Worm (Caenorhabditis elegans) whole organism, L1 larva: ENCODE measurements around the gene cima-1.

Source experiments
- C04F5.9 ChIP-seq: sonication (generic microtip); optimal IDR thresholded peaks from 2 replicates; lab custom pipeline; 2016; ENCODE audit warnings: missing genetic modification characterization, missing compliant biosample characterization
- C34B4.2 ChIP-seq: sonication (generic microtip); optimal IDR thresholded peaks from 2 replicates; lab custom pipeline; 2017; ENCODE audit warnings: mild to moderate bottlenecking, missing genetic modification characterization, missing compliant biosample characterization
- Y116A8C.19 ChIP-seq: sonication (generic microtip); optimal IDR thresholded peaks from 2 replicates; lab custom pipeline; 2016; ENCODE audit warnings: missing compliant biosample characterization, missing genetic modification characterization, borderline replicate concordance
- alr-1 ChIP-seq: fragments of 200-800 bp; sonication (Bioruptor generic); optimal IDR thresholded peaks from 2 replicates; lab custom pipeline; 2018; ENCODE audit warnings: borderline replicate concordance, mild to moderate bottlenecking, missing genetic modification characterization, missing compliant biosample characterization
- ama-1 ChIP-seq: fragments of 150-350 bp; optimal IDR thresholded peaks from 2 replicates; lab custom pipeline; 2014
- blmp-1 ChIP-seq: fragments of 150-350 bp; optimal IDR thresholded peaks from 2 replicates; lab custom pipeline; 2014; ENCODE audit warnings: missing biosample characterization, missing genetic modification characterization
- ceh-82 ChIP-seq, 3 experiments: fragments of 150-350 bp in 1 of 3; sonication (generic microtip) in 2 of 3; optimal IDR thresholded peaks; 2 replicates each; lab custom pipeline; 2014 to 2017; ENCODE audit warnings: missing biosample characterization in 3 of 3, missing genetic modification characterization in 3 of 3
- ceh-88 ChIP-seq: fragments of 200-800 bp; sonication (Bioruptor generic); IDR thresholded peaks from 2 replicates; pipeline ENCODE4 v1.3.6; 2022; ENCODE audit warnings: missing genetic modification characterization, missing compliant biosample characterization
- ceh-90 ChIP-seq: sonication (generic microtip); optimal IDR thresholded peaks from 2 replicates; lab custom pipeline; 2016; ENCODE audit warnings: missing genetic modification characterization, missing compliant biosample characterization
- dpl-1 ChIP-seq, 3 experiments: fragments of 150-350 bp in 2 of 3; sonication (generic microtip) in 1 of 3; optimal IDR thresholded peaks; 2 replicates each; lab custom pipeline; 2014 to 2017; ENCODE audit warnings: missing biosample characterization in 3 of 3, missing genetic modification characterization in 3 of 3, missing genetic modification reagents in 3 of 3
- dsc-1 ChIP-seq: sonication (generic microtip); optimal IDR thresholded peaks from 2 replicates; lab custom pipeline; 2016; ENCODE audit warnings: mild to moderate bottlenecking, missing genetic modification characterization, missing compliant biosample characterization
- efl-1 ChIP-seq, 4 experiments: fragments of 150-350 bp; optimal IDR thresholded peaks in 3 of 4; peaks in 1 of 4; 1 replicate in 1 of 4; 2 replicates in 3 of 4; lab custom pipeline; 2014; ENCODE audit warnings: missing biosample characterization in 2 of 4, missing genetic modification characterization in 2 of 4, missing genetic modification reagents in 2 of 4
- efl-3 ChIP-seq: fragments of 200-800 bp; sonication (Bioruptor generic); optimal IDR thresholded peaks from 2 replicates; lab custom pipeline; 2018; ENCODE audit warnings: mild to moderate bottlenecking, missing genetic modification characterization, missing compliant biosample characterization
- egl-27 ChIP-seq, 2 experiments: fragments of 150-350 bp in 1 of 2; sonication (generic microtip); optimal IDR thresholded peaks; 3 replicates each; lab custom pipeline; 2017 to 2018; ENCODE audit warnings: missing biosample characterization in 2 of 2, missing genetic modification characterization in 2 of 2, missing genetic modification reagents in 2 of 2
- elt-2 ChIP-seq: sonication (generic microtip); optimal IDR thresholded peaks from 2 replicates; lab custom pipeline; 2016; ENCODE audit warnings: missing genetic modification characterization, mild to moderate bottlenecking, inconsistent platforms, missing compliant biosample characterization, missing genetic modification reagents
- elt-3 ChIP-seq, 6 experiments: fragments of 150-350 bp in 1 of 6; sonication (generic microtip); optimal IDR thresholded peaks; 2 replicates each; lab custom pipeline; 2017 to 2018; ENCODE audit warnings: missing biosample characterization in 6 of 6, missing genetic modification characterization in 6 of 6, inconsistent platforms in 1 of 6
- ets-5 ChIP-seq: fragments of 200-800 bp; sonication (Bioruptor generic); IDR thresholded peaks from 2 replicates; pipeline ENCODE4 v1.3.6; 2022; ENCODE audit warnings: missing genetic modification characterization, missing compliant biosample characterization
- fkh-10 ChIP-seq: sonication (generic microtip); optimal IDR thresholded peaks from 2 replicates; lab custom pipeline; 2017; ENCODE audit warnings: missing biosample characterization, missing genetic modification reagents, missing genetic modification characterization
- fkh-4 ChIP-seq: sonication (generic microtip); optimal IDR thresholded peaks from 2 replicates; lab custom pipeline; 2016; ENCODE audit warnings: missing compliant biosample characterization, missing genetic modification characterization, borderline replicate concordance
- fkh-8 ChIP-seq: sonication (generic microtip); optimal IDR thresholded peaks from 2 replicates; lab custom pipeline; 2016; ENCODE audit warnings: mild to moderate bottlenecking, missing genetic modification characterization, missing compliant biosample characterization
- grh-1 ChIP-seq: fragments of 200-800 bp; sonication (Bioruptor generic); IDR thresholded peaks from 2 replicates; pipeline ENCODE4 v1.3.6; 2022; ENCODE audit warnings: missing genetic modification reagents, missing genetic modification characterization, missing compliant biosample characterization
- hlh-4 ChIP-seq: sonication (generic microtip); optimal IDR thresholded peaks from 2 replicates; lab custom pipeline; 2016; ENCODE audit warnings: mild to moderate bottlenecking, missing genetic modification characterization, missing compliant biosample characterization
- isw-1 ChIP-seq: fragments of 200-800 bp; sonication (Bioruptor generic); IDR thresholded peaks from 2 replicates; pipeline ENCODE4 v1.3.6; 2022; ENCODE audit warnings: missing genetic modification characterization, missing compliant biosample characterization
- jun-1 ChIP-seq: fragments of 150-350 bp; optimal IDR thresholded peaks from 2 replicates; lab custom pipeline; 2014; ENCODE audit warnings: missing biosample characterization, missing genetic modification reagents, missing genetic modification characterization
- lin-13 ChIP-seq: fragments of 150-350 bp; optimal IDR thresholded peaks from 2 replicates; lab custom pipeline; 2014; ENCODE audit warnings: missing biosample characterization, missing genetic modification reagents, missing genetic modification characterization
- lin-39 ChIP-seq: fragments of 150-350 bp; optimal IDR thresholded peaks from 2 replicates; lab custom pipeline; 2014; ENCODE audit warnings: missing biosample characterization, missing genetic modification reagents, missing genetic modification characterization
- lsy-2 ChIP-seq, 2 experiments: fragments of 150-350 bp; optimal IDR thresholded peaks; 2 replicates each; lab custom pipeline; 2014; ENCODE audit warnings: missing biosample characterization in 2 of 2, missing genetic modification characterization in 2 of 2
- mab-9 ChIP-seq: fragments of 200-800 bp; sonication (Bioruptor generic); IDR thresholded peaks from 2 replicates; pipeline ENCODE4 v1.3.6; 2022; ENCODE audit warnings: missing genetic modification reagents, missing genetic modification characterization, missing compliant biosample characterization
- mdl-1 ChIP-seq, 2 experiments: fragments of 150-350 bp; optimal IDR thresholded peaks; 2 replicates each; lab custom pipeline; 2014 to 2017; ENCODE audit warnings: missing biosample characterization in 2 of 2, missing genetic modification characterization in 2 of 2, inconsistent platforms in 1 of 2
- mef-2 ChIP-seq: fragments of 150-350 bp; optimal IDR thresholded peaks from 2 replicates; lab custom pipeline; 2014; ENCODE audit warnings: missing biosample characterization, missing genetic modification characterization
- mep-1 ChIP-seq: fragments of 150-350 bp; optimal IDR thresholded peaks from 2 replicates; lab custom pipeline; 2014; ENCODE audit warnings: missing biosample characterization, missing genetic modification characterization
- nhr-11 ChIP-seq: fragments of 150-350 bp; optimal IDR thresholded peaks from 2 replicates; lab custom pipeline; 2014; ENCODE audit warnings: missing biosample characterization, missing genetic modification characterization
- nhr-12 ChIP-seq: sonication (generic microtip); optimal IDR thresholded peaks from 2 replicates; lab custom pipeline; 2017; ENCODE audit warnings: missing biosample characterization, missing genetic modification characterization
- nhr-20 ChIP-seq: sonication (generic microtip); optimal IDR thresholded peaks from 2 replicates; lab custom pipeline; 2016; ENCODE audit warnings: mild to moderate bottlenecking, missing genetic modification characterization, missing compliant biosample characterization
- nhr-28 ChIP-seq: fragments of 150-350 bp; optimal IDR thresholded peaks from 2 replicates; lab custom pipeline; 2014; ENCODE audit warnings: missing biosample characterization, missing genetic modification characterization
- nhr-76 ChIP-seq: sonication (generic microtip); optimal IDR thresholded peaks from 2 replicates; lab custom pipeline; 2017; ENCODE audit warnings: missing biosample characterization, missing genetic modification characterization
- nhr-84 ChIP-seq: sonication (generic microtip); optimal IDR thresholded peaks from 2 replicates; lab custom pipeline; 2017; ENCODE audit warnings: missing biosample characterization, missing genetic modification characterization
- nhr-90 ChIP-seq: sonication (generic microtip); optimal IDR thresholded peaks from 2 replicates; lab custom pipeline; 2016; ENCODE audit warnings: mild to moderate bottlenecking, missing genetic modification characterization, missing compliant biosample characterization; ENCODE audit not compliant: poor library complexity
- pax-3 ChIP-seq: fragments of 200-800 bp; sonication (Bioruptor generic); optimal IDR thresholded peaks from 2 replicates; lab custom pipeline; 2018; ENCODE audit warnings: mild to moderate bottlenecking, missing genetic modification characterization, moderate library complexity, missing compliant biosample characterization
- skn-1 ChIP-seq: fragments of 150-350 bp; optimal IDR thresholded peaks from 2 replicates; lab custom pipeline; 2014; ENCODE audit warnings: missing biosample characterization, missing genetic modification characterization
- snpc-4 ChIP-seq: fragments of 150-350 bp; optimal IDR thresholded peaks from 2 replicates; lab custom pipeline; 2014; ENCODE audit warnings: missing biosample characterization, missing genetic modification characterization
- sox-4 ChIP-seq: sonication (generic microtip); optimal IDR thresholded peaks from 2 replicates; lab custom pipeline; 2016; ENCODE audit warnings: missing genetic modification characterization, missing compliant biosample characterization
- swsn-7 ChIP-seq: sonication (generic microtip); optimal IDR thresholded peaks from 2 replicates; lab custom pipeline; 2016; ENCODE audit warnings: missing genetic modification characterization, missing compliant biosample characterization
- unc-130 ChIP-seq: fragments of 150-350 bp; optimal IDR thresholded peaks from 2 replicates; lab custom pipeline; 2017; ENCODE audit warnings: missing biosample characterization, missing genetic modification characterization, inconsistent platforms
- unc-30 ChIP-seq: sonication (generic microtip); optimal IDR thresholded peaks from 2 replicates; lab custom pipeline; 2017; ENCODE audit warnings: missing biosample characterization, missing genetic modification characterization
- unc-62 ChIP-seq: fragments of 150-350 bp; optimal IDR thresholded peaks from 2 replicates; lab custom pipeline; 2014; ENCODE audit warnings: missing biosample characterization, missing genetic modification reagents, missing genetic modification characterization
- unc-98 ChIP-seq: fragments of 200-800 bp; sonication (Bioruptor generic); IDR thresholded peaks from 2 replicates; pipeline ENCODE4 v1.3.6; 2022; ENCODE audit warnings: missing genetic modification characterization, missing compliant biosample characterization
- vab-15 ChIP-seq: sonication (generic microtip); optimal IDR thresholded peaks from 2 replicates; lab custom pipeline; 2017; ENCODE audit warnings: missing genotype, mild to moderate bottlenecking, missing genetic modification characterization, missing compliant biosample characterization
- zag-1 ChIP-seq: fragments of 150-350 bp; optimal IDR thresholded peaks from 2 replicates; lab custom pipeline; 2014; ENCODE audit warnings: missing biosample characterization, missing genetic modification characterization
- zip-4 ChIP-seq: fragments of 200-800 bp; sonication (Bioruptor generic); optimal IDR thresholded peaks from 2 replicates; lab custom pipeline; 2018; ENCODE audit warnings: mild to moderate bottlenecking, missing genetic modification characterization, moderate library complexity, missing compliant biosample characterization
- ztf-11 ChIP-seq, 2 experiments: sonication (generic microtip); optimal IDR thresholded peaks; 2 replicates each; lab custom pipeline; 2016 to 2017; ENCODE audit warnings: missing genetic modification characterization in 2 of 2, missing biosample characterization in 1 of 2, missing compliant biosample characterization in 1 of 2
- ztf-4 ChIP-seq: fragments of 150-350 bp; optimal IDR thresholded peaks from 2 replicates; lab custom pipeline; 2014; ENCODE audit warnings: missing biosample characterization, missing genetic modification characterization

The cima-1 gene

ce11 chrIV:7654212-7654778, 3.0 kb downstream of the cima-1 start, which contains the start of gene nrde-4 (continued):
- TF ChIP-seq nhr-11 (tag; lab: Kevin White, UChicago): no peak
- no peak for TF ChIP-seq zip-4 (GFP tag; lab: Kevin White, UChicago)
- no peak for TF ChIP-seq lin-39
- no peak for TF ChIP-seq ets-5 (GFP tag; lab: Robert Waterston, UW)
- peak; percentile 64 for TF ChIP-seq nhr-90 (tag; lab: Kevin White, UChicago)
- TF ChIP-seq ceh-90 (tag; lab: Kevin White, UChicago): no peak
- TF ChIP-seq isw-1 (GFP tag; lab: Robert Waterston, UW): peak; percentile 43
- TF ChIP-seq dpl-1 (GFP tag; optimal IDR thresholded peaks at IDR 0.05; lab: Kevin White, UChicago): peak; percentile 69 to 76 (median 69)
- no peak for TF ChIP-seq vab-15
- TF ChIP-seq fkh-8 (tag; lab: Kevin White, UChicago): peak; percentile 66
- no peak for TF ChIP-seq unc-62 (GFP tag; lab: Kevin White, UChicago)
- TF ChIP-seq hlh-4 (tag; lab: Kevin White, UChicago): no peak
- no peak for TF ChIP-seq pax-3 (tag; lab: Kevin White, UChicago)
- peak; percentile 53 to 86 for TF ChIP-seq lsy-2 (tag; optimal IDR thresholded peaks at IDR 0.05; lab: Kevin White, UChicago)
- peak; percentile 81 for TF ChIP-seq mep-1 (tag; lab: Kevin White, UChicago)
- no peak for TF ChIP-seq ztf-4 (tag; lab: Kevin White, UChicago)
- peak; percentile 99 for TF ChIP-seq blmp-1 (tag; lab: Kevin White, UChicago)
- TF ChIP-seq zag-1 (tag; lab: Kevin White, UChicago): no peak
- TF ChIP-seq unc-30 (tag; lab: Kevin White, UChicago): no peak
- peak; percentile 71 for TF ChIP-seq skn-1 (tag; lab: Kevin White, UChicago)
- peak; percentile 65 to 77 (median 69) for TF ChIP-seq ceh-82 (tag; optimal IDR thresholded peaks at IDR 0.05; lab: Kevin White, UChicago)
- TF ChIP-seq ama-1: no peak
- peak; percentile 67 for TF ChIP-seq lin-13
- peak in 1 of 2 experiments; percentile 8 for TF ChIP-seq mdl-1 (tag; optimal IDR thresholded peaks at IDR 0.05; lab: Kevin White, UChicago)
- TF ChIP-seq ztf-11 (tag; optimal IDR thresholded peaks at IDR 0.05; lab: Kevin White, UChicago): peak in 1 of 2 experiments; percentile 30
- TF ChIP-seq nhr-20 (tag; lab: Kevin White, UChicago): peak; percentile 63
- TF ChIP-seq ceh-88 (GFP tag; lab: Robert Waterston, UW): no peak
- TF ChIP-seq alr-1: no peak
- peak in 3 of 6 experiments; percentile 44 to 65 (median 61) for TF ChIP-seq elt-3 (tag; optimal IDR thresholded peaks at IDR 0.05; lab: Kevin White, UChicago)
- no peak for TF ChIP-seq nhr-12 (tag; lab: Kevin White, UChicago)
- TF ChIP-seq nhr-84: no peak
- no peak for TF ChIP-seq mef-2 (tag; lab: Kevin White, UChicago)
- TF ChIP-seq grh-1 (GFP tag; lab: Robert Waterston, UW): no peak
- TF ChIP-seq jun-1 (tag; lab: Kevin White, UChicago): peak; percentile 22
- TF ChIP-seq fkh-10 (GFP tag; lab: Kevin White, UChicago): no peak
- TF ChIP-seq unc-130 (tag; lab: Kevin White, UChicago): peak; percentile 34
- TF ChIP-seq unc-98 (GFP tag; lab: Robert Waterston, UW): no peak
- TF ChIP-seq C34B4.2 (tag; lab: Kevin White, UChicago): no peak
- TF ChIP-seq C04F5.9 (tag; lab: Kevin White, UChicago): no peak
- TF ChIP-seq egl-27 (tag; optimal IDR thresholded peaks at IDR 0.05; lab: Kevin White, UChicago): no peak
- TF ChIP-seq efl-1 (optimal IDR thresholded peaks at IDR 0.05; lab: Kevin White, UChicago): peak; percentile 76 to 79
- TF ChIP-seq efl-1 (GFP tag; optimal IDR thresholded peaks at IDR 0.05 in 1 of 2; lab: Kevin White, UChicago): peak; percentile 71 to 96
- no peak for TF ChIP-seq sox-4 (tag; lab: Kevin White, UChicago)
- no peak for TF ChIP-seq Y116A8C.19 (tag; lab: Kevin White, UChicago)
- peak; percentile 61 for TF ChIP-seq swsn-7 (tag; lab: Kevin White, UChicago)
- peak; percentile 30 for TF ChIP-seq dsc-1 (tag; lab: Kevin White, UChicago)
- TF ChIP-seq elt-2 (tag; lab: Kevin White, UChicago): no peak
- TF ChIP-seq mab-9 (GFP tag; lab: Robert Waterston, UW): no peak
- no peak for TF ChIP-seq nhr-76 (tag; lab: Kevin White, UChicago)
- no peak for TF ChIP-seq efl-3 (GFP tag; lab: Kevin White, UChicago)
- no peak for TF ChIP-seq fkh-4 (tag; lab: Kevin White, UChicago)
- peak; percentile 65 for TF ChIP-seq snpc-4 (tag; lab: Kevin White, UChicago)
- no peak for TF ChIP-seq nhr-28 (tag; lab: Kevin White, UChicago)
